Fruit fly (Drosophila melanogaster): ENCODE measurements around the gene Mob2.

Mob2 gene

DNA sequence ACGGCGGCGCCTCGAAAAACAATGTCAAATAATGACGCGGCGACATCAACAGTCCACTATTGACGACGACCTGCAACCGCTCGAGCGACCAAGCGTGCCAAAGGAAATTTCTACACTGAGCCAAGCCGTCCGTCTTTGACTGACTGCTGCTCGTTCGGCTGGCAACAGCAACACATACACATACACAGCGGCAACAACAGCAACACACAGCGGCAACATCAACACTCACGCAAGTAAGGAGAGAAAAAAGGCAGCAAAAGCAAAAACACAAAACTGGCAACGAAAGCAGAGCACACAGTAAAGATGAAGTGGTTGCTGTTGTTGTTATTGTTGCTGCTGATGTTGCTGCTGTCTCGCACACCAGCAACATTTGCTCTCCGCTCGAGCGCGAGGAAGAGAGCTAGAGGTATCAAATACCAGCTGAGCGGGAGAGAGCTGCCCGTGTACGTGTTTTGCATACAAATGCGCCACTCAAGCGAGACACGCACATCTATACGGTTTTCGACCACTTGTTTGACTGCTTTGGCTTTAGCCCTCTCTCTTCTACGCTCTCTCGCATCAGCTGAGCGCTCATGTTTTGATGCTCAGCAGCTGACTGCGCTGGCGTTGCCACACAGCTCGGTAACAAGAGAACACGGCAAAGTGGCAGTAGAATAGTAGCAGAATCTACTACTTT is 8.9 kb downstream of the Mob2 start (continued):
- TF ChIP-seq Rel (GFP tag; optimal IDR thresholded peaks at IDR 0.05) (peak; percentile 34), Rel (tag; optimal IDR thresholded peaks at IDR 0.05) (peak; percentile 41)

DNA sequence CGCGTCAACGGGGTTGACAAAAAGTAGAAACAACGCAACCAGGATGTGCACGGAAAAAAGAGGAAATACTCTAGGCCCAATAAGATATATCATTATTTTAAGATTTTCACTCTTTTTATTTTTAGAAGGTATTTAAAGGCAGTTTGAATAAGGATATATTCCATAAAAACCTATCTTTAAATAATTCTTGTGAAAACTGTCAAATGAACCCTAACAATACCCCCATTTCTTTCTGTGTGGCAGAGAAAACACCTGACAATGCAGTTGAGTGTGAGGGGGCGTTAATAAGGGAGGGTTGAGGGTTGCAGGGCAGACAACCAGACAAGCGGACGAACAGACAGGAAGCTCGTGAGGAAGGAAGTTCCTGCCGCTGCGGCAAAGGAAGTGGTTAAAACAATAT is 10.1 kb downstream of the Mob2 start:
- TF ChIP-seq OdsH (GFP tag; optimal IDR thresholded peaks at IDR 0.05) (peak; percentile 28), pan (optimal IDR thresholded peaks at IDR 0.05) (no peak), Hnf4 (GFP tag; optimal IDR thresholded peaks at IDR 0.05) (peak; percentile 21), brk (GFP tag; optimal IDR thresholded peaks at IDR 0.05) (peak; percentile 1), fru (GFP tag; optimal IDR thresholded peaks at IDR 0.05) (peak; percentile 46), psq (GFP tag; optimal IDR thresholded peaks at IDR 0.05) (peak; percentile 12), HLH106 (tag; optimal IDR thresholded peaks at IDR 0.05) (peak; percentile 23), woc (GFP tag; optimal IDR thresholded peaks at IDR 0.05) (no peak), usp (GFP tag; optimal IDR thresholded peaks at IDR 0.05) (no peak), dmrt93B (GFP tag; optimal IDR thresholded peaks at IDR 0.05) (no peak), ey (GFP tag; optimal IDR thresholded peaks at IDR 0.05) (peak; percentile 39), Mio (GFP tag; optimal IDR thresholded peaks at IDR 0.05) (no peak), Myc (optimal IDR thresholded peaks at IDR 0.05) (no peak), rgr (GFP tag; optimal IDR thresholded peaks at IDR 0.05) (peak; percentile 43), h (GFP tag; optimal IDR thresholded peaks at IDR 0.05) (peak; percentile 26), br (GFP tag; optimal IDR thresholded peaks at IDR 0.05) (peak; percentile 15), sv (GFP tag; optimal IDR thresholded peaks at IDR 0.05) (no peak), Sp1 (GFP tag; optimal IDR thresholded peaks at IDR 0.05) (peak; percentile 29), foxo (GFP tag; optimal IDR thresholded peaks at IDR 0.05) (peak in 1 of 2 experiments; percentile 43)

DNA sequence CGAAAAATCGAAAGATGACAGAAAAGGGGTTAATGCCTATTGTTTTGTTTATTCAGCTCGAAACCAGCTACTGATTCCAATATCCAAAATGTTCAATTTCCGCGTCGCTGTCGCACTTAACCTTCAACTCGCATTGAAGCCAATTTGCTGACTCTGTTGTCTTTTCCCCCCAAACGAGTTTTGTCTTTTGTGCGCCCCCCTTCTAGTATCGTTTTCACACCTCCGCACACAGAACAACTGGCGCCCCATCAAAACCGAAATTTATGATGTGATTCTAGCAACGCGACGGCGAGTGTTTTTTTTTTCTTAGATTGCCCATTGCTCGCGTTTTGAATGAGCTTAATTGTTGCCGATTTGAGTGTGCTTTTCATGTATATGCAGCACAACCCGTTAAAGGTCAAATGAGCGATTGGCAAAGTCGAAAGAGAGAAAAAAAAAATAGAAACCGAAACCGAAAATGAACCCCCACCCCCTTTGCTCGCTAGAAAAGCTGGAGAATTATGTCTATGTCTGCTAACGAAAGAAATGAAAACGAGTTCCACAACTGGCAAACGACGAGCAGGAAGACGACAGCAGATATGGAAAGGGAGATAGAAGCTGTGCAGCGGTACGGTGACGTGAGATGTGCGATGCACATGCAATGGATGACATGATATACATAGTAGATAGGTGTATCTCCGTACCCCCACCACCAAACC is 11.5 kb downstream of the Mob2 start:
- TF ChIP-seq CG32264 (GFP tag; optimal IDR thresholded peaks at IDR 0.05) (no peak), Myc (optimal IDR thresholded peaks at IDR 0.05) (no peak), Jra (GFP tag; optimal IDR thresholded peaks at IDR 0.05) (no peak), jim (GFP tag; optimal IDR thresholded peaks at IDR 0.05) (no peak), CG9705 (GFP tag; optimal IDR thresholded peaks at IDR 0.05) (no peak), HLH106 (tag; optimal IDR thresholded peaks at IDR 0.05) (no peak), Sp1 (GFP tag; optimal IDR thresholded peaks at IDR 0.05) (no peak), tai (GFP tag; optimal IDR thresholded peaks at IDR 0.05) (no peak), usp (GFP tag; optimal IDR thresholded peaks at IDR 0.05) (no peak), dmrt93B (GFP tag; optimal IDR thresholded peaks at IDR 0.05) (no peak), Dif (GFP tag; optimal IDR thresholded peaks at IDR 0.05; ENCODE audit: partially characterized antibody) (no peak), Vsx2 (GFP tag; optimal IDR thresholded peaks at IDR 0.05; ENCODE audit: partially characterized antibody) (no peak), dsf (GFP tag; optimal IDR thresholded peaks at IDR 0.05; ENCODE audit: borderline replicate concordance) (no peak), ey (GFP tag; optimal IDR thresholded peaks at IDR 0.05) (no peak), sv (GFP tag; optimal IDR thresholded peaks at IDR 0.05) (no peak), dl (GFP tag; optimal IDR thresholded peaks at IDR 0.05; ENCODE audit: insufficient read depth in 1 of 2, partially characterized antibody in 2 of 2) (no peak), h (GFP tag; optimal IDR thresholded peaks at IDR 0.05) (no peak), pan (optimal IDR thresholded peaks at IDR 0.05) (no peak), N (GFP tag; optimal IDR thresholded peaks at IDR 0.05) (no peak)

DNA sequence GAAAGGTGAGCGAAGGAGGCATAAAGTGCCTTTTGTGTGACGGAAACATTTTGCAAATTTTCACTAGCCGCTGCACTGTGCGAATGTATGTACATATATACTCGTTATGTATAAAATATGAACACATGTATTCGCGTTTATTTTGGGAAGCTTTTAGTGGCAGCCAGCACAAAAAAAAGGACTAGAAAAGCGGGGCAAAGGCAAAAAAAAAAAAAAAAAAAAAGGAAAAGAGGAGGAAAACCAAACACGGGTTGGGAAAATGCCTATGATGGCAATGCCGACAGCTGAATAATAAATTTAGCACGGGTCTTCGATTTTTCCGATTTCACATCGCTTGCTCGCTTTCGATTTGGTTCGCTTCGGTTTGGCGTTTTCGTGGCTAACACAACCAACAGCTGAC is 12.6 kb downstream of the Mob2 start:
- no peak for TF ChIP-seq dsf (GFP tag; optimal IDR thresholded peaks at IDR 0.05; ENCODE audit: borderline replicate concordance)
- no peak for TF ChIP-seq Mio (GFP tag; optimal IDR thresholded peaks at IDR 0.05)
- no peak for TF ChIP-seq fru (GFP tag; optimal IDR thresholded peaks at IDR 0.05)
- TF ChIP-seq Rel (GFP tag; optimal IDR thresholded peaks at IDR 0.05) = no peak
- no peak for TF ChIP-seq Rel (tag; optimal IDR thresholded peaks at IDR 0.05)
- TF ChIP-seq Hnf4 (GFP tag; optimal IDR thresholded peaks at IDR 0.05) = no peak
- no peak for TF ChIP-seq lola (GFP tag; optimal IDR thresholded peaks at IDR 0.05)
- no peak for TF ChIP-seq Sp1 (GFP tag; optimal IDR thresholded peaks at IDR 0.05)

Measured in whole organism, wandering third instar larva.